Fruit fly (Drosophila melanogaster): ENCODE results near the gene mus304.
A peak's percentile ranks its signal among the peaks of the same experiment; 100 is the strongest.

Gene mus304

DNA sequence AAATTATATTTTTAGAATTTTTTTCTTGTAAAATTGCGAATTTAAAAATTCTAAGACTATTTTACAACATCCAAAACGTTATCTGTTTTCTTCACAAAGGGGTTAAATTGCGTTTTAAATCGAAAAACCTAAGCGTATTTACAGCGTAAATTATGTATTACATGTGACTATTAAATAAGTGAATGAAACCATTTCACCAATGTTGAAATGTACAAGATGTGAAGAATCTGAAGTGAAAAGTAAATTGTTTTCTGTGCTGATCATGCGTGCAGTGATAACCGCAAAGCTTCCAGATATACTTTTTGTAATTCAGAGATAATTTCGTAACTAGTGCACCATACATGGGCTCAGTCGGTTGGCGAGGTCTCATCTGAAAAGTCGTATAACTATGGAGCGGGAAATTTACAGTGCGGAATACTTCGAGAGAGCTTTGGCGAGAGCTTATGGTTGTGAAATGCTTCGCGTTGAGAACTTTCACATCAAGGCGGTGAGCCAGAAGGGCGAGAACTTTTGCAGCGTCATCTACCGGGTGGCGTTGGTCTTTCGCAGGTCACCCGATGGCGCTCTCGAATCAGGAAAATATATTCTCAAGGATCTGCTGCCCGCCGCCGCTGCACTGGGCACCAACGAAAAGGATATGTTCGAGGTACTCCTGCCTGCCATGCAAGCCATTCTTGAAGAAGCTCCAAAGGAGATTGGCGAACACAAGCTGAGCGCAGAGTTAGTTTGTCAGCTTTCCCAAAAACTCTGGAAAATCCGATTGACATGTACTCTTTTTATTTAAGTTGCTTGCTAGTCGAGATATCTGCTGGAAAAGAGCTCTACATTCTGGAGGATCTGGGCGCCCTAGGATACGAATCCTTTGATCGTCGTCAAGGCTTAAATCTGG is 4.7 kb downstream of the mus304 start (continued):
- TF ChIP-seq bab2 (GFP tag; optimal IDR thresholded peaks at IDR 0.05) (peak; percentile 18), ro (GFP tag; IDR thresholded peaks at IDR 0.05) (no peak), D19B (GFP tag; optimal IDR thresholded peaks at IDR 0.05) (no peak), CG32767 (GFP tag; IDR thresholded peaks at IDR 0.05) (no peak), Sox100B (GFP tag; optimal IDR thresholded peaks at IDR 0.05) (peak; percentile 56), CG4282 (GFP tag; optimal IDR thresholded peaks at IDR 0.05) (peak; percentile 44), row (GFP tag; IDR thresholded peaks at IDR 0.05) (no peak; the same call in 1 of the 3 replicates), CG3838 (GFP tag; optimal IDR thresholded peaks at IDR 0.05) (no peak), Sox102F (GFP tag; optimal IDR thresholded peaks at IDR 0.05) (peak; percentile 76), mld (GFP tag; IDR thresholded peaks at IDR 0.05; ENCODE audit: partially characterized antibody) (no peak), Hr3 (GFP tag; optimal IDR thresholded peaks at IDR 0.05) (peak; percentile 33), CG3163 (GFP tag; optimal IDR thresholded peaks at IDR 0.05) (no peak), Bdp1 (GFP tag; optimal IDR thresholded peaks at IDR 0.05) (peak; percentile 14), Med (GFP tag) (peak; percentile 92), CG2116 (GFP tag; optimal IDR thresholded peaks at IDR 0.05) (peak; percentile 20), tll (GFP tag; optimal IDR thresholded peaks at IDR 0.05) (no peak), abd-A (tag; optimal IDR thresholded peaks at IDR 0.05) (no peak), emc (GFP tag; optimal IDR thresholded peaks at IDR 0.05) (no peak), CG8478 (optimal IDR thresholded peaks at IDR 0.05) (no peak), sens-2 (GFP tag; IDR thresholded peaks at IDR 0.05) (no peak), dpn (GFP tag; optimal IDR thresholded peaks at IDR 0.05) (no peak), CG10209 (GFP tag; optimal IDR thresholded peaks at IDR 0.05) (peak; percentile 57), CG9817 (tag; optimal IDR thresholded peaks at IDR 0.05) (no peak), tin (GFP tag; optimal IDR thresholded peaks at IDR 0.05) (peak; percentile 24), CG4854 (GFP tag; optimal IDR thresholded peaks at IDR 0.05) (no peak), Mad (GFP tag; optimal IDR thresholded peaks at IDR 0.05) (no peak), CG17802 (tag; optimal IDR thresholded peaks at IDR 0.05) (no peak), D19A (tag; optimal IDR thresholded peaks at IDR 0.05) (peak; percentile 57), eve (GFP tag; optimal IDR thresholded peaks at IDR 0.05) (no peak), Tbp (GFP tag; optimal IDR thresholded peaks at IDR 0.05) (no peak), sisA (GFP tag; IDR thresholded peaks at IDR 0.05) (no peak), lbe (GFP tag; optimal IDR thresholded peaks at IDR 0.05) (no peak), CG12769 (tag; optimal IDR thresholded peaks at IDR 0.05) (peak; percentile 48), CHES-1-like (GFP tag; optimal IDR thresholded peaks at IDR 0.05) (no peak), Ada2b (GFP tag; IDR thresholded peaks at IDR 0.05) (0 out of 2 replicates have a peak, but pooled peaks have one; percentile 9), dati (GFP tag; IDR thresholded peaks at IDR 0.05) (no peak), CG10267 (tag; optimal IDR thresholded peaks at IDR 0.05) (peak; percentile 19), unpg (GFP tag; optimal IDR thresholded peaks at IDR 0.05) (peak; percentile 40), tup (GFP tag; optimal IDR thresholded peaks at IDR 0.05) (no peak), CG18619 (GFP tag; optimal IDR thresholded peaks at IDR 0.05) (peak; percentile 15), HLHmδ (GFP tag; optimal IDR thresholded peaks at IDR 0.05) (no peak), Fer1 (GFP tag; optimal IDR thresholded peaks at IDR 0.05) (no peak), Lim3 (GFP tag; IDR thresholded peaks at IDR 0.05) (no peak), CG12155 (GFP tag; optimal IDR thresholded peaks at IDR 0.05) (no peak), CG11456 (GFP tag; IDR thresholded peaks at IDR 0.05) (no peak), bigmax (GFP tag; optimal IDR thresholded peaks at IDR 0.05) (no peak), sens (GFP tag) (peak; percentile 85), chn (GFP tag; optimal IDR thresholded peaks at IDR 0.05) (no peak), CG18599 (GFP tag; optimal IDR thresholded peaks at IDR 0.05) (peak; percentile 79), Ets97D (GFP tag; optimal IDR thresholded peaks at IDR 0.05) (peak; percentile 13)
